Worm (Caenorhabditis elegans) whole organism, L3 larva: ENCODE measurements around the gene bgnt-1.2.
"Not testable (repeated sequence)": the region's sequence is repeated elsewhere in the genome, so short reads cannot be mapped to it uniquely, and the experiment has no call there.

Experiments used
- R02D3.7 ChIP-seq: fragments of 150-350 bp; optimal IDR thresholded peaks from 2 replicates; lab custom pipeline; 2014; ENCODE audit warnings: missing biosample characterization, missing genetic modification characterization
- ZK546.5 ChIP-seq: sonication (generic microtip); optimal IDR thresholded peaks from 2 replicates; lab custom pipeline; 2017; ENCODE audit warnings: missing biosample characterization, missing genetic modification characterization
- aly-2 ChIP-seq: fragments of 150-350 bp; optimal IDR thresholded peaks from 2 replicates; lab custom pipeline; 2014; ENCODE audit warnings: missing biosample characterization, missing genetic modification characterization
- ama-1 ChIP-seq: fragments of 150-350 bp; optimal IDR thresholded peaks from 2 replicates; lab custom pipeline; 2018
- ceh-82 ChIP-seq: fragments of 150-350 bp; optimal IDR thresholded peaks from 2 replicates; lab custom pipeline; 2014; ENCODE audit warnings: missing biosample characterization, missing genetic modification characterization
- ceh-9 ChIP-seq: sonication (generic microtip); optimal IDR thresholded peaks from 2 replicates; lab custom pipeline; 2018; ENCODE audit warnings: missing biosample characterization, missing genetic modification characterization
- daf-12 ChIP-seq: fragments of 150-350 bp; optimal IDR thresholded peaks from 2 replicates; lab custom pipeline; 2014; ENCODE audit warnings: missing biosample characterization, missing genetic modification reagents, missing genetic modification characterization
- egl-5 ChIP-seq: fragments of 150-350 bp; optimal IDR thresholded peaks from 2 replicates; lab custom pipeline; 2017; ENCODE audit warnings: missing biosample characterization, missing genetic modification reagents, missing genetic modification characterization, inconsistent platforms
- elt-3 ChIP-seq, 3 experiments: fragments of 150-350 bp in 1 of 3; sonication (generic microtip) in 2 of 3; optimal IDR thresholded peaks; 2 replicates in 2 of 3; 4 replicates in 1 of 3; lab custom pipeline; 2014 to 2017; ENCODE audit warnings: missing biosample characterization in 3 of 3, missing genetic modification characterization in 3 of 3
- eor-1 ChIP-seq, 2 experiments: fragments of 150-350 bp; optimal IDR thresholded peaks; 2 replicates each; lab custom pipeline; 2014 to 2018; ENCODE audit warnings: missing biosample characterization in 2 of 2, missing genetic modification characterization in 2 of 2
- fkh-10 ChIP-seq: sonication (generic microtip); optimal IDR thresholded peaks from 2 replicates; lab custom pipeline; 2017; ENCODE audit warnings: missing biosample characterization, missing genetic modification reagents, missing genetic modification characterization
- fos-1 ChIP-seq: fragments of 150-350 bp; optimal IDR thresholded peaks from 2 replicates; lab custom pipeline; 2014; ENCODE audit warnings: missing biosample characterization, missing genetic modification characterization
- hmg-11 ChIP-seq: sonication (generic microtip); optimal IDR thresholded peaks from 2 replicates; lab custom pipeline; 2016; ENCODE audit warnings: missing genetic modification characterization, missing compliant biosample characterization
- lin-15B ChIP-seq: fragments of 150-350 bp; optimal IDR thresholded peaks from 2 replicates; lab custom pipeline; 2014; ENCODE audit warnings: missing biosample characterization, missing genetic modification characterization
- lsy-12 ChIP-seq: sonication (generic microtip); optimal IDR thresholded peaks from 2 replicates; lab custom pipeline; 2016; ENCODE audit warnings: mild to moderate bottlenecking, missing genetic modification characterization, missing compliant biosample characterization
- mdl-1 ChIP-seq: fragments of 150-350 bp; optimal IDR thresholded peaks from 2 replicates; lab custom pipeline; 2014; ENCODE audit warnings: missing biosample characterization, missing genetic modification characterization
- mml-1 ChIP-seq: fragments of 150-350 bp; sonication (generic microtip); optimal IDR thresholded peaks from 3 replicates; lab custom pipeline; 2014; ENCODE audit warnings: missing biosample characterization, missing genetic modification characterization
- nfya-1 ChIP-seq: sonication (generic microtip); optimal IDR thresholded peaks from 2 replicates; lab custom pipeline; 2017; ENCODE audit warnings: missing genetic modification characterization, mild to moderate bottlenecking, missing compliant biosample characterization, antibody characterized with exemption, moderate library complexity; ENCODE audit not compliant: insufficient read depth
- nhr-12 ChIP-seq: fragments of 150-350 bp; optimal IDR thresholded peaks from 2 replicates; lab custom pipeline; 2014; ENCODE audit warnings: missing biosample characterization, missing genetic modification characterization
- nhr-23 ChIP-seq: fragments of 150-350 bp; optimal IDR thresholded peaks from 2 replicates; lab custom pipeline; 2014; ENCODE audit warnings: missing biosample characterization, missing genetic modification reagents, missing genetic modification characterization
- nhr-25 ChIP-seq: sonication (generic microtip); optimal IDR thresholded peaks from 2 replicates; lab custom pipeline; 2017; ENCODE audit warnings: missing biosample characterization, missing genetic modification characterization
- nhr-28 ChIP-seq: fragments of 150-350 bp; optimal IDR thresholded peaks from 2 replicates; lab custom pipeline; 2014; ENCODE audit warnings: missing biosample characterization, missing genetic modification characterization
- nhr-43 ChIP-seq: sonication (generic microtip); optimal IDR thresholded peaks from 2 replicates; lab custom pipeline; 2016; ENCODE audit warnings: mild to moderate bottlenecking, missing genetic modification characterization, missing compliant biosample characterization; ENCODE audit not compliant: poor library complexity, severe bottlenecking
- nhr-67 ChIP-seq: fragments of 150-350 bp; optimal IDR thresholded peaks from 2 replicates; lab custom pipeline; 2014; ENCODE audit warnings: missing biosample characterization, missing genetic modification characterization
- nhr-77 ChIP-seq: fragments of 150-350 bp; optimal IDR thresholded peaks from 2 replicates; lab custom pipeline; 2014; ENCODE audit warnings: missing biosample characterization, missing genetic modification characterization
- pqm-1 ChIP-seq: fragments of 150-350 bp; optimal IDR thresholded peaks from 2 replicates; lab custom pipeline; 2017; ENCODE audit warnings: missing biosample characterization, missing genetic modification characterization, inconsistent platforms
- sea-2 ChIP-seq: fragments of 150-350 bp; sonication (generic microtip); optimal IDR thresholded peaks from 4 replicates; lab custom pipeline; 2014; ENCODE audit warnings: missing biosample characterization, missing genetic modification reagents, missing genetic modification characterization
- snpc-4 ChIP-seq: fragments of 150-350 bp; optimal IDR thresholded peaks from 2 replicates; lab custom pipeline; 2014; ENCODE audit warnings: missing biosample characterization, missing genetic modification characterization
- unc-39 ChIP-seq: sonication (generic microtip); optimal IDR thresholded peaks from 4 replicates; lab custom pipeline; 2017; ENCODE audit warnings: missing biosample characterization, missing genetic modification characterization
- zag-1 ChIP-seq: fragments of 150-350 bp; optimal IDR thresholded peaks from 2 replicates; lab custom pipeline; 2014; ENCODE audit warnings: missing biosample characterization, missing genetic modification characterization
- ztf-11 ChIP-seq: fragments of 150-350 bp; optimal IDR thresholded peaks from 2 replicates; lab custom pipeline; 2014; ENCODE audit warnings: missing biosample characterization, missing genetic modification characterization
- ztf-4 ChIP-seq: fragments of 150-350 bp; optimal IDR thresholded peaks from 2 replicates; lab custom pipeline; 2014; ENCODE audit warnings: missing biosample characterization, missing genetic modification characterization

The bgnt-1.2 gene

DNA sequence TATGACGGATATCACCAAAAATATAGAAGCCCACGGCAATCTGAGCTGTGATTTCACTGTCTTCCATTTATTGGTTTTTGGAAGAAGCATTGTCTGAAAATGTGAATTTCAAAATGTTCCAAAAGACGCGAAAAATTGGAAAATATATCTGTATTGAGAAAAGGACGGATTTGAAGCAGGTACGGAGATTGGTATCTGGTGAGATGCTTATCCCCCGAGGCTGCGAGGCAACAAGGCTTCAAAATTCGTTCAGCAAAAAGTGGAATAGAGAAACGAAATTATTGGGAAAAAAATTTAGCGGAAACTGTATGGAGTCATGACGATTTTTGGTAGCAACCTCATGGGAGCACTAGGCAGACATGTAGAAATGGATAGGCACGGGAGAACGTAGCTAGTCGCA lies 15.4 kb downstream of the bgnt-1.2 start, which contains the start of gene F36F12.1:
F36F12.1 (minus strand) TSS at position 101 of the 400 bp plus-strand sequence.
- no peak for TF ChIP-seq R02D3.7 (tag; lab: Kevin White, UChicago)
- no peak for TF ChIP-seq mdl-1 (tag; lab: Kevin White, UChicago)
- no peak for TF ChIP-seq daf-12 (tag; lab: Kevin White, UChicago)
- TF ChIP-seq snpc-4 (tag; lab: Kevin White, UChicago): no peak
- no peak for TF ChIP-seq mml-1 (tag; lab: Kevin White, UChicago)
- no peak for TF ChIP-seq nhr-25
- no peak for TF ChIP-seq ceh-82 (tag; lab: Kevin White, UChicago)
- no peak for TF ChIP-seq aly-2
- no peak for TF ChIP-seq sea-2 (GFP tag; lab: Kevin White, UChicago)
- no peak for TF ChIP-seq hmg-11
- TF ChIP-seq ZK546.5 (tag; lab: Kevin White, UChicago): no peak
- no peak for TF ChIP-seq eor-1 (tag; optimal IDR thresholded peaks at IDR 0.05; lab: Kevin White, UChicago)
- no peak for TF ChIP-seq nhr-77 (tag; lab: Kevin White, UChicago)

DNA sequence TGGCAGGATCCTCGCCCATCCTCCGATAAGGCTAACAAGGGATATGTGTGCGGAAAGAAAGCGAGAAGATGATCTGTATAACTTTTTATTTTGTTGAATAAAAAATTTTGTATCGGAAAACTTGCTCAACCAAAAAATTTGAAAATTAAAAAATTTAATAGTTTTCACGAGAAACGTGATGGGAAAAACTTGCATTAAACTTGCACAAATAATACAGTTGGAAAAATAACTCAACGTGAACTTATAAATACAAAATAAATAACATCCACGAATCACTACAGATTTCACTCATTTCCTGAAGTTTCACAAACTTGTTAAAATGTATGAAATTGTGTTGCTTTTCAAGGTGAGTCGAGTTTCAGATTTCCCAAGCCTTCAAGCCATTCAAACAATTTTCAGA lies 19.4 kb downstream of the bgnt-1.2 start, which contains the start of gene F36F12.7:
F36F12.7 (plus strand) TSS at position 301 of the 400 bp plus-strand sequence.
- no peak for TF ChIP-seq zag-1 (tag; lab: Kevin White, UChicago)
- TF ChIP-seq mml-1 (tag; lab: Kevin White, UChicago): no peak
- TF ChIP-seq hmg-11: no peak
- TF ChIP-seq lsy-12 (tag; lab: Kevin White, UChicago): no peak
- TF ChIP-seq ztf-11: no peak
- TF ChIP-seq, all 47 proteins: peak for 0

DNA sequence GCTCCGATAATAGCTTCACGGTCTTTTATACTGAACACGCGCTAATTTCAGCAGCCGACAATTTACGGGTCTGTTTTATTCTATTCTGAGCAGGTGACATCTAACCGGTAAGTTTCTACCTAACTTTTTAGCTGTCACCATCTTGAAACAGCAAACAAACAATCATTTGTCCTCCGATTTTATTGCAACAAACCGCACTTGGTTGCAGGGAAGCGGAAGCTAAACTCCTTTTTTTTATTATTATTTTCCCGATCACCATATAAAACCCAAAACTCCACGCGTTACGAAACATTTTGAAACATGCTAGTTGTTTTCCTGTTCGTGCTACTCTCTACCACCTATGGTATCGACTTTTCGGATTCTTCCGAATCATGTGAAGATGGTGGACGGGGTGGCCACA lies 20.8 kb downstream of the bgnt-1.2 start, which contains the start of gene clec-208:
clec-208 (plus strand) TSS at position 301 of the 400 bp plus-strand sequence.
- TF ChIP-seq mdl-1 (tag; lab: Kevin White, UChicago) (no peak), fos-1 (no peak), ztf-4 (tag; lab: Kevin White, UChicago) (no peak), eor-1 (tag; optimal IDR thresholded peaks at IDR 0.05; lab: Kevin White, UChicago) (no peak), snpc-4 (tag; lab: Kevin White, UChicago) (no peak), elt-3 (tag; optimal IDR thresholded peaks at IDR 0.05; lab: Kevin White, UChicago) (no peak), lin-15B (tag; lab: Kevin White, UChicago) (no peak), nhr-67 (no peak), zag-1 (tag; lab: Kevin White, UChicago) (no peak)

ce11 chrV:2095772-2096171 lies 22.7 kb downstream of the bgnt-1.2 start, which contains the start of gene clec-207:
TSS of gene clec-207 (plus strand) at chrV:2096072.
- TF ChIP-seq egl-5 (tag; lab: Kevin White, UChicago) (no peak), nhr-67 (no peak), mml-1 (tag; lab: Kevin White, UChicago) (no peak), nhr-23 (tag; lab: Kevin White, UChicago) (no peak), ceh-9 (tag; lab: Kevin White, UChicago) (no peak)

DNA sequence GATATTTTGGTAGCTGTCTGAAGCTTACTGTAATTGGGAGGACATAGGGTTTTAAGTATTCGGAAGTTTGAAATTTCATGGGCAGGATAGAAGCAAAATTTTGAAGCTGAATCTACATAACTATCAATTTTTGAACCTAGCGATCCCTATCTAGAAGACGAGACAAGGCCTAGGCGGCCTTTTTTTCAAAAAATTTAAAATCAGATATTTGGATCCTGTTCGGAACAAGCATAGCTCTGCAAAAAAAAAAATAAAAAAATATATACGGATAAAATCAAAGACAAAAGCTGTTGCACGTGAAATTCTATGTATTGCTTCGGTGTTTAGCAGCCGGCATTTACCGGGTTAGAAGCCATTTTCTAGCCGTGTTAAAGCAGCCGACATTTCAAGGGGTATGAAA lies 23.3 kb downstream of the bgnt-1.2 start, which contains the start of gene F36F12.2:
F36F12.2 (minus strand) TSS at position 101 of the 400 bp plus-strand sequence.
- TF ChIP-seq lsy-12 (tag; lab: Kevin White, UChicago) (no peak), fkh-10 (no peak), nhr-23 (tag; lab: Kevin White, UChicago) (no peak), ama-1 (lab: Kevin White, UChicago) (no peak), nhr-43 (tag; lab: Kevin White, UChicago) (no peak), unc-39 (tag; lab: Kevin White, UChicago) (no peak), ztf-4 (tag; lab: Kevin White, UChicago) (no peak), nhr-67 (no peak), snpc-4 (tag; lab: Kevin White, UChicago) (no peak), nhr-77 (tag; lab: Kevin White, UChicago) (no peak), nhr-28 (tag; lab: Kevin White, UChicago) (no peak), pqm-1 (tag; lab: Kevin White, UChicago) (no peak)

- not testable (repeated sequence) for TF ChIP-seq nfya-1, lsy-12, nhr-12 (tag; lab: Kevin White, UChicago)
- TF ChIP-seq, all 47 proteins: peak for 0; not testable (repeated sequence) for 47
These were observed 28.2 kb downstream of the bgnt-1.2 start, which contains the start of gene ztf-28 for ce11 chrV:2090321-2090720. TSS of gene ztf-28 (plus strand) at chrV:2090669.
